Worm (Caenorhabditis elegans): Measurements from ENCODE around the gene ptr-1.

DNA sequence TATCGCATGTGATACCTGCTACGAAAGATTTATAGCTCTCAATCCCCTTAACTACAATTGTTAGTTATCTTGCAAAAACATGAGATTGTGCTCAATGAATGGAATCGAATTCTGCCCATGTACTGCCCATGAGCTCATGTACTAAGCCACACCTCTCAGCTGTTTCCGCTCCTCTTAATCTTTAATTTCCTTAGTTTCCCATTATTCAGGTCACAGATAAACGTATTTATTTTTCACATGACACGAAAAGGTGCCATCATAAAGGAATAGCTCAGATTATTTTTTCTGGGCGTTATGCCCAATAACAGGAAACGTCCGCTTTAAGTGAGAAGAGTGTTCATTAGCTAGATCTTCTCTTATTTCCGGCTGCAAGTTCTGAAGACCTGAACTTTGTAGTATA lies 4.5 kb upstream of the ptr-1 start:
- TF ChIP-seq tbx-7 (tag; optimal IDR thresholded peaks at IDR 0.05) (no peak), sox-4 (tag; optimal IDR thresholded peaks at IDR 0.05) (no peak), eyg-1 (tag; optimal IDR thresholded peaks at IDR 0.05) (no peak), tbx-2 (tag; optimal IDR thresholded peaks at IDR 0.05) (no peak)
